Fruit fly (Drosophila melanogaster) whole organism, embryonic: ENCODE measurements around the gene CG17996.

Experiments used
- Aef1 ChIP-seq: fragments of 200-800 bp; sonication (Bioruptor generic); IDR thresholded peaks from 3 replicates; pipeline ENCODE4 v1.3.6; 2022; ENCODE audit warnings: missing biosample characterization, missing genetic modification characterization
- Atf6 ChIP-seq: fragments of 200-800 bp; sonication (Bioruptor generic); IDR thresholded peaks from 2 replicates; pipeline ENCODE4 v1.3.6; 2022; ENCODE audit warnings: missing biosample characterization, missing genetic modification characterization
- Awh ChIP-seq: fragments of 200-800 bp; sonication (Bioruptor generic); IDR thresholded peaks from 2 replicates; pipeline ENCODE4, ENCODE4 v1.3.6; 2022; ENCODE audit warnings: missing biosample characterization, missing genetic modification characterization
- CG12744 ChIP-seq: fragments of 200-800 bp; sonication (Bioruptor generic); optimal IDR thresholded peaks from 2 replicates; lab custom pipeline; 2016; ENCODE audit warnings: missing biosample characterization, missing genetic modification characterization
- CG12769 ChIP-seq: fragments of 200-800 bp; sonication (Bioruptor generic); optimal IDR thresholded peaks from 2 replicates; lab custom pipeline; 2019; ENCODE audit warnings: missing biosample characterization, mild to moderate bottlenecking, missing genetic modification characterization, moderate library complexity
- CG14050 ChIP-seq: fragments of 200-800 bp; sonication (Bioruptor generic); IDR thresholded peaks from 3 replicates; pipeline ENCODE4 v1.3.6; 2022; ENCODE audit warnings: missing biosample characterization, missing genetic modification characterization
- CG17829 ChIP-seq: fragments of 200-800 bp; optimal IDR thresholded peaks from 2 replicates; lab custom pipeline; 2019; ENCODE audit warnings: missing biosample characterization, mild to moderate bottlenecking, missing genetic modification characterization, moderate library complexity
- CG2875 ChIP-seq: fragments of 200-800 bp; sonication (Bioruptor generic); optimal IDR thresholded peaks from 2 replicates; lab custom pipeline; 2017; ENCODE audit warnings: missing biosample characterization, mild to moderate bottlenecking, missing genetic modification characterization, missing genetic modification reagents
- CG33557 ChIP-seq: fragments of 200-800 bp; sonication (Bioruptor generic); optimal IDR thresholded peaks from 2 replicates; lab custom pipeline; 2019; ENCODE audit warnings: missing biosample characterization, mild to moderate bottlenecking, missing genetic modification characterization, moderate library complexity
- CG34224 ChIP-seq: fragments of 200-800 bp; sonication (Bioruptor generic); IDR thresholded peaks from 3 replicates; pipeline ENCODE4 v1.3.6; 2022; ENCODE audit warnings: missing biosample characterization, missing genetic modification characterization; ENCODE audit not compliant: partially characterized antibody
- CG3995 ChIP-seq: fragments of 200-800 bp; sonication (Bioruptor generic); optimal IDR thresholded peaks from 3 replicates; lab custom pipeline; 2016; ENCODE audit warnings: missing biosample characterization, missing genetic modification characterization
- CG5245 ChIP-seq: fragments of 200-800 bp; sonication (Bioruptor generic); optimal IDR thresholded peaks from 3 replicates; lab custom pipeline; 2016; ENCODE audit warnings: missing biosample characterization, missing genetic modification characterization
- CG6683 ChIP-seq: fragments of 200-800 bp; sonication (Bioruptor generic); optimal IDR thresholded peaks from 2 replicates; lab custom pipeline; 2017; ENCODE audit warnings: missing biosample characterization, mild to moderate bottlenecking, missing genetic modification characterization, missing genetic modification reagents
- CG6765 ChIP-seq: fragments of 200-800 bp; sonication (Bioruptor generic); optimal IDR thresholded peaks from 3 replicates; lab custom pipeline; 2017; ENCODE audit warnings: missing biosample characterization, mild to moderate bottlenecking, missing genetic modification characterization
- CG6791 ChIP-seq: fragments of 200-800 bp; sonication (Bioruptor generic); IDR thresholded peaks from 3 replicates; pipeline ENCODE4 v1.3.6; 2022; ENCODE audit warnings: missing biosample characterization, missing genetic modification characterization; ENCODE audit not compliant: partially characterized antibody
- CG7372 ChIP-seq: fragments of 200-800 bp; sonication (Bioruptor generic); IDR thresholded peaks from 2 replicates; pipeline ENCODE4 v1.3.6; 2022; ENCODE audit warnings: missing biosample characterization, missing genetic modification characterization
- CG8924 ChIP-seq: fragments of 200-800 bp; optimal IDR thresholded peaks from 3 replicates; lab custom pipeline; 2019; ENCODE audit warnings: missing biosample characterization, mild to moderate bottlenecking, missing genetic modification characterization, moderate library complexity
- CoRest ChIP-seq: fragments of 200-800 bp; sonication (Bioruptor generic); optimal IDR thresholded peaks from 3 replicates; lab custom pipeline; 2018; ENCODE audit warnings: missing biosample characterization, mild to moderate bottlenecking, missing genetic modification characterization, moderate library complexity
- Dbx ChIP-seq: fragments of 200-800 bp; sonication (Bioruptor generic); IDR thresholded peaks from 3 replicates; pipeline ENCODE4 v1.3.6; 2022; ENCODE audit warnings: missing biosample characterization, missing genetic modification characterization
- Dek ChIP-seq: fragments of 200-800 bp; sonication (Bioruptor generic); optimal IDR thresholded peaks from 3 replicates; lab custom pipeline; 2019; ENCODE audit warnings: missing biosample characterization, mild to moderate bottlenecking, missing genetic modification characterization, moderate library complexity
- Dp ChIP-seq: fragments of 200-800 bp; sonication (Bioruptor generic); optimal IDR thresholded peaks from 2 replicates; lab custom pipeline; 2018; ENCODE audit warnings: missing biosample characterization, mild to moderate bottlenecking, missing genetic modification characterization, moderate library complexity
- E2f1 ChIP-seq: fragments of 200-800 bp; sonication (Bioruptor generic); IDR thresholded peaks from 2 replicates; pipeline ENCODE4 v1.3.6; 2022; ENCODE audit warnings: missing biosample characterization, missing genetic modification characterization
- Eip74EF ChIP-seq, 2 experiments: fragments of 200-800 bp in 1 of 2; fragments of >200 bp in 1 of 2; sonication (Bioruptor generic) in 1 of 2; optimal IDR thresholded peaks; 2 replicates each; lab custom pipeline; 2017 to 2019; ENCODE audit warnings: missing biosample characterization in 2 of 2, missing genetic modification characterization in 2 of 2, mild to moderate bottlenecking in 1 of 2, moderate library complexity in 1 of 2
- Hand ChIP-seq: fragments of 200-800 bp; sonication (Bioruptor generic); optimal IDR thresholded peaks from 2 replicates; lab custom pipeline; 2017; ENCODE audit warnings: mild to moderate bottlenecking, missing biosample characterization, missing genetic modification reagents, missing genetic modification characterization
- Hr51 ChIP-seq, 2 experiments: fragments of 200-800 bp; sonication (Bioruptor generic); optimal IDR thresholded peaks; 2 replicates in 1 of 2; 3 replicates in 1 of 2; lab custom pipeline; 2016 to 2018; ENCODE audit warnings: missing biosample characterization in 2 of 2, missing genetic modification characterization in 2 of 2, mild to moderate bottlenecking in 1 of 2, moderate library complexity in 1 of 2
- Nf-YB ChIP-seq: fragments of 200-800 bp; sonication (Bioruptor generic); optimal IDR thresholded peaks from 3 replicates; lab custom pipeline; 2019; ENCODE audit warnings: missing biosample characterization, mild to moderate bottlenecking, missing genetic modification characterization, moderate library complexity
- PHDP ChIP-seq: fragments of 200-800 bp; sonication (Bioruptor generic); optimal IDR thresholded peaks from 3 replicates; lab custom pipeline; 2018; ENCODE audit warnings: missing biosample characterization, mild to moderate bottlenecking, missing genetic modification characterization, moderate library complexity
- Scr ChIP-seq: fragments of 200-800 bp; sonication (Bioruptor generic); IDR thresholded peaks from 2 replicates; pipeline ENCODE4 v1.3.6; 2022; ENCODE audit warnings: missing biosample characterization, missing genetic modification characterization; ENCODE audit not compliant: partially characterized antibody
- Sry-δ ChIP-seq: fragments of 200-800 bp; sonication (Bioruptor generic); optimal IDR thresholded peaks from 2 replicates; lab custom pipeline; 2016; ENCODE audit warnings: missing biosample characterization, missing genetic modification characterization
- Stat92E ChIP-seq, 3 experiments: fragments of >200 bp in 2 of 3; fragments of 200-800 bp in 1 of 3; sonication (Bioruptor generic) in 1 of 3; optimal IDR thresholded peaks; 2 replicates each; lab custom pipeline; 2017 to 2019; ENCODE audit warnings: missing biosample characterization in 3 of 3, missing genetic modification characterization in 3 of 3, mild to moderate bottlenecking in 1 of 3, moderate library complexity in 1 of 3
- TFAM ChIP-seq: fragments of 200-800 bp; sonication (Bioruptor generic); optimal IDR thresholded peaks from 2 replicates; lab custom pipeline; 2017; ENCODE audit warnings: missing biosample characterization, missing genetic modification characterization, inconsistent platforms
- Taf1 ChIP-seq: fragments of 200-800 bp; sonication (Bioruptor generic); IDR thresholded peaks from 2 replicates; pipeline ENCODE4 v1.3.6; 2022; ENCODE audit warnings: missing biosample characterization, missing genetic modification characterization
- Tbp ChIP-seq: fragments of >200 bp; optimal IDR thresholded peaks from 2 replicates; lab custom pipeline; 2018; ENCODE audit warnings: missing biosample characterization, missing genetic modification characterization
- ab ChIP-seq: fragments of 200-800 bp; sonication (Bioruptor generic); optimal IDR thresholded peaks from 2 replicates; lab custom pipeline; 2016; ENCODE audit warnings: missing biosample characterization, missing genetic modification characterization
- cad ChIP-seq: fragments of >200 bp; optimal IDR thresholded peaks from 2 replicates; lab custom pipeline; 2017; ENCODE audit warnings: missing biosample characterization, missing genetic modification characterization
- chinmo ChIP-seq: fragments of 200-800 bp; sonication (Bioruptor generic); IDR thresholded peaks from 4 replicates; pipeline ENCODE4 v1.3.6; 2022; ENCODE audit warnings: missing biosample characterization, missing genetic modification characterization; ENCODE audit not compliant: partially characterized antibody
- crol ChIP-seq: fragments of 200-800 bp; sonication (Bioruptor generic); IDR thresholded peaks from 2 replicates; pipeline ENCODE4 v1.3.6; 2022; ENCODE audit warnings: missing biosample characterization, missing genetic modification characterization
- dysf ChIP-seq: fragments of 200-800 bp; sonication (Bioruptor generic); IDR thresholded peaks from 3 replicates; pipeline ENCODE4 v1.3.6; 2022; ENCODE audit warnings: missing biosample characterization, missing genetic modification characterization
- gcm2 ChIP-seq: fragments of 200-800 bp; sonication (Bioruptor generic); optimal IDR thresholded peaks from 2 replicates; lab custom pipeline; 2016; ENCODE audit warnings: missing biosample characterization, missing genetic modification characterization
- gro ChIP-seq: fragments of 200-800 bp; sonication (Bioruptor generic); optimal IDR thresholded peaks from 2 replicates; lab custom pipeline; 2016; ENCODE audit warnings: missing biosample characterization, missing genetic modification characterization
- gt ChIP-seq: fragments of 200-800 bp; sonication (Bioruptor generic); IDR thresholded peaks from 2 replicates; pipeline ENCODE4 v1.3.6; 2022; ENCODE audit warnings: missing biosample characterization, missing genetic modification characterization
- pan ChIP-seq, 4 experiments: fragments of >200 bp in 3 of 4; fragments of 200-800 bp in 1 of 4; sonication (Bioruptor generic) in 1 of 4; optimal IDR thresholded peaks in 3 of 4; IDR thresholded peaks in 1 of 4; 2 replicates each; pipeline versions ENCODE4 v1.3.6 to Lab custom; 2017 to 2022; ENCODE audit warnings: missing biosample characterization in 2 of 4, missing genetic modification characterization in 2 of 4, mixed read lengths in 1 of 4
- pho ChIP-seq: fragments of 200-800 bp; sonication (Bioruptor generic); optimal IDR thresholded peaks from 2 replicates; lab custom pipeline; 2016; ENCODE audit warnings: missing biosample characterization, missing genetic modification characterization
- psq ChIP-seq: fragments of 200-800 bp; sonication (Bioruptor generic); optimal IDR thresholded peaks from 2 replicates; lab custom pipeline; 2017; ENCODE audit warnings: missing biosample characterization, missing genetic modification characterization
- ro ChIP-seq: fragments of 200-800 bp; sonication (Bioruptor generic); IDR thresholded peaks from 2 replicates; pipeline ENCODE4 v1.3.6; 2022; ENCODE audit warnings: missing biosample characterization, missing genetic modification characterization
- slou ChIP-seq: fragments of 200-800 bp; sonication (Bioruptor generic); optimal IDR thresholded peaks from 3 replicates; lab custom pipeline; 2016; ENCODE audit warnings: missing biosample characterization, missing genetic modification characterization
- tin ChIP-seq: fragments of 200-800 bp; sonication (Bioruptor generic); optimal IDR thresholded peaks from 3 replicates; lab custom pipeline; 2016; ENCODE audit warnings: missing biosample characterization, missing genetic modification characterization
- tll ChIP-seq, 2 experiments: fragments of 200-800 bp in 1 of 2; fragments of >200 bp in 1 of 2; sonication (Bioruptor generic) in 1 of 2; optimal IDR thresholded peaks; 2 replicates each; lab custom pipeline; 2017 to 2019; ENCODE audit warnings: missing biosample characterization in 2 of 2, missing genetic modification characterization in 2 of 2, mild to moderate bottlenecking in 1 of 2, moderate library complexity in 1 of 2
- tna ChIP-seq: fragments of 200-800 bp; sonication (Bioruptor generic); IDR thresholded peaks from 2 replicates; pipeline ENCODE4 v1.3.6; 2022; ENCODE audit warnings: missing biosample characterization, missing genetic modification characterization; ENCODE audit not compliant: partially characterized antibody

CG17996 gene

DNA sequence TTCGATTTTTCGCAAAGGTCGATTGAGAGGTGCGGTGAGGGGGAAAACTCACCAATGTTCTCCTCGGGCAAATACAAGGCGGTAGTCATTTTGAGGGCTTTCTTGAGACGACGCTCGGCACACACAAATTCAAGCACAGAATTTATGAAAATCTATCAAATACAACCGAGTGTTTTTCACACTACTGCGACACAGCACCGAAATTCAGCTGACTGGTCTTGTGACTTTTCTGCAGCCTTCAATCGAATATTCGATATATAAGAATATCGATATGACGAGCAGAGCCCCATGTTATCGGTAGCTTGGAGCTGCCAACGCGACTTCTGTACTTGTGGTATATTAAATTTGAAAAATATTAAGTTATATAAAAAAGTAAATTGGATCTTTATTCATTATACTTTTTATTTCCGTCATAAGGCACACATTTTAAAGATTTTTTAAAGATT, 3.2 kb downstream of the CG17996 start, which contains the start of gene VhaSFD (continued):
- TF ChIP-seq CG6791 (peak; percentile 79), Atf6 (GFP tag; lab: Robert Waterston, UW) (no peak), Dp (GFP tag; lab: Kevin White, UChicago) (peak; percentile 71), Hr51 (GFP tag; optimal IDR thresholded peaks at IDR 0.05; lab: Kevin White, UChicago) (no peak), tna (GFP tag; lab: Robert Waterston, UW) (peak; percentile 32; the same call in 1 of the 2 replicates), crol (GFP tag; lab: Robert Waterston, UW) (peak; percentile 91), Sry-δ (GFP tag; lab: Kevin White, UChicago) (peak; percentile 23), Eip74EF (GFP tag; optimal IDR thresholded peaks at IDR 0.05; lab: Kevin White, UChicago) (peak in 1 of 2 experiments; percentile 28), pho (no peak), gro (peak; percentile 10), chinmo (peak; percentile 80; the same call in 3 of the 4 replicates), CG6683 (GFP tag; lab: Kevin White, UChicago) (peak; percentile 7), Stat92E (GFP tag; optimal IDR thresholded peaks at IDR 0.05; lab: Kevin White, UChicago) (no peak), TFAM (GFP tag; lab: Kevin White, UChicago) (no peak), psq (GFP tag; lab: Kevin White, UChicago) (no peak), CG7372 (GFP tag; lab: Robert Waterston, UW) (no peak), Dbx (0 out of 3 replicates have a peak, but pooled peaks have one; percentile 14), gt (no peak), CG8924 (peak; percentile 32), CG33557 (no peak), gcm2 (no peak), tin (GFP tag; lab: Kevin White, UChicago) (peak; percentile 5), PHDP (peak; percentile 0), ro (GFP tag; lab: Robert Waterston, UW) (no peak), ab (GFP tag; lab: Kevin White, UChicago) (no peak), Dek (tag; lab: Kevin White, UChicago) (no peak), Aef1 (no peak), E2f1 (GFP tag; lab: Robert Waterston, UW) (no peak), Taf1 (GFP tag; lab: Robert Waterston, UW) (no peak), CG2875 (no peak), CG3995 (GFP tag; lab: Kevin White, UChicago) (peak; percentile 55), CG5245 (no peak), CG12769 (tag; lab: Kevin White, UChicago) (no peak), CoRest (tag; lab: Kevin White, UChicago) (peak; percentile 48), tll (GFP tag; optimal IDR thresholded peaks at IDR 0.05; lab: Kevin White, UChicago) (peak in 1 of 2 experiments; percentile 31), cad (GFP tag; lab: Kevin White, UChicago) (no peak), CG6765 (GFP tag; lab: Kevin White, UChicago) (peak; percentile 62), Awh (GFP tag; lab: Robert Waterston, UW) (no peak), Hand (no peak), pan (optimal IDR thresholded peaks at IDR 0.05; lab: Kevin White, UChicago) (no peak), pan (GFP tag; optimal IDR thresholded peaks at IDR 0.05 in 1 of 2, IDR thresholded peaks at IDR 0.05 in 1 of 2) (peak in 1 of 2 experiments; percentile 34), dysf (GFP tag; lab: Robert Waterston, UW) (no peak; the same call in 2 of the 3 replicates), Tbp (GFP tag; lab: Kevin White, UChicago) (no peak), slou (GFP tag; lab: Kevin White, UChicago) (no peak), CG12744 (GFP tag; lab: Kevin White, UChicago) (no peak), CG17829 (tag; lab: Kevin White, UChicago) (peak; percentile 56), CG14050 (no peak), Scr (peak; percentile 49), Nf-YB (no peak), CG34224 (GFP tag; lab: Robert Waterston, UW) (peak; percentile 72)
